Worm (Caenorhabditis elegans): ENCODE results near the gene dpy-27.

ce11 chrIII:3798416-3798815, 21.1 kb downstream of the dpy-27 start:
- TF ChIP-seq nhr-237 (tag; optimal IDR thresholded peaks at IDR 0.05) (no peak), ceh-82 (tag; optimal IDR thresholded peaks at IDR 0.05) (no peak), ZK546.5 (tag; optimal IDR thresholded peaks at IDR 0.05) (no peak), egl-27 (tag; optimal IDR thresholded peaks at IDR 0.05) (no peak), ztf-11 (tag; optimal IDR thresholded peaks at IDR 0.05) (no peak), fos-1 (tag; optimal IDR thresholded peaks at IDR 0.05) (no peak), nhr-10 (tag; optimal IDR thresholded peaks at IDR 0.05) (no peak), mdl-1 (tag; optimal IDR thresholded peaks at IDR 0.05) (no peak), ama-1 (optimal IDR thresholded peaks at IDR 0.05) (no peak), nhr-12 (tag; optimal IDR thresholded peaks at IDR 0.05) (no peak), blmp-1 (tag; optimal IDR thresholded peaks at IDR 0.05; ENCODE audit: insufficient read depth) (no peak), elt-3 (tag; optimal IDR thresholded peaks at IDR 0.05) (no peak), aly-2 (tag; optimal IDR thresholded peaks at IDR 0.05) (no peak)
